Fruit fly (Drosophila melanogaster): ENCODE measurements around the gene Nmdmc.

Gene Nmdmc

DNA sequence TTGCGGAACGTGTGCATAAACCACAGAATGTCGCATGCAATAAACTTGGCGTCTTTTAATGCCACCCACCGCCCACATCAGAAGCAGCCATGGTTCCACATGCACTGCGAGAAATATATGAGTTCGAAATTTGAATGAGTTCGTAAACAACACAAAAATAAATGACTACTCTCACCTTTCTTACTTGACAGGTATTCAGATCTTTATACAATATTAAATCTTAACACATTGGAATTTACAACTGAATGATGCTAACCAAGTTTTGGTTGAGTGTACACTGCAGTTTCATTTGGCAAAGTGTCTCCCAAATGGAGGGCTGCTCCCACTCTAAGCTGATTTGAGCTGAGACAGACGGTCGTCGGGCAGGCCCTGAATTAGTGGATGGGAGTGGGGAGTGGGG lies 24.6 kb upstream of the Nmdmc start:
- TF ChIP-seq Drgx (GFP tag; IDR thresholded peaks at IDR 0.05) = peak; percentile 52; the same call in 1 of the 2 replicates
- TF ChIP-seq MBD-R2 (GFP tag; IDR thresholded peaks at IDR 0.05) = no peak
- 0 out of 2 replicates have a peak, but pooled peaks have one; percentile 12 for TF ChIP-seq CG31441 (GFP tag; IDR thresholded peaks at IDR 0.05)
- peak in 1 of 2 experiments; percentile 28 for TF ChIP-seq bsh (GFP tag; optimal IDR thresholded peaks at IDR 0.05)
- TF ChIP-seq Ets65A (GFP tag) = peak; percentile 81
- no peak for TF ChIP-seq bbx (GFP tag; IDR thresholded peaks at IDR 0.05; ENCODE audit: partially characterized antibody)
- peak; percentile 29 for TF ChIP-seq CG18599 (GFP tag; optimal IDR thresholded peaks at IDR 0.05)
- no peak for TF ChIP-seq Doc2 (GFP tag; IDR thresholded peaks at IDR 0.05)
- TF ChIP-seq CG10979 (tag; optimal IDR thresholded peaks at IDR 0.05) = peak; percentile 18
- TF ChIP-seq Blimp-1 (GFP tag; optimal IDR thresholded peaks at IDR 0.05) = peak; percentile 12
- no peak for TF ChIP-seq gcm2 (GFP tag; optimal IDR thresholded peaks at IDR 0.05)
- TF ChIP-seq ems (GFP tag; optimal IDR thresholded peaks at IDR 0.05) = peak; percentile 7
- no peak for TF ChIP-seq crc (GFP tag; optimal IDR thresholded peaks at IDR 0.05)
- TF ChIP-seq CG17385 (GFP tag; optimal IDR thresholded peaks at IDR 0.05) = no peak
- peak; percentile 20; the same call in 1 of the 2 replicates for TF ChIP-seq Xrp1 (GFP tag; IDR thresholded peaks at IDR 0.05)
- TF ChIP-seq sens (GFP tag) = peak; percentile 28
- peak; percentile 68 for TF ChIP-seq Med (GFP tag)

DNA sequence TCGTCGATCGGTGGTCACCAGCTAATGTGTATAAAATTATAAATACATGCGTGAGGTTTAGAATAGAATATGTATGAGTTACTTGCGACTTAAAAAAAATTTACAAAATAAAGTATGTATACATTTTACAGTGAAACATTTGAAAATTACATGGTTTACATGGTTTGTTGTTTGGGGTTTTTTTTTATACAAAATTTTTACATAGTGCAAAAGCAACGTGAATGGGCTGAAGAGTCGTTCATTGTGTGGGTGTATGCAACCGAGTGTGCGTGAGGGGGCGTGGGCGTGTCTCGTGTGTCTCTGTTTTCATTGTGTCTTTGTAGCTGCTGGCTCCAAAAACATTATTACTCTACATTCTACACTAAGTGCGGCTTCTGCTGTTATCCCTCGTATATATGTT lies 19.5 kb upstream of the Nmdmc start:
- TF ChIP-seq az2 (GFP tag; optimal IDR thresholded peaks at IDR 0.05) = no peak
- no peak for TF ChIP-seq CG17568 (GFP tag; optimal IDR thresholded peaks at IDR 0.05)
- no peak for TF ChIP-seq schlank (tag; optimal IDR thresholded peaks at IDR 0.05)
- peak; percentile 56; the same call in 1 of the 2 replicates for TF ChIP-seq amos (GFP tag; IDR thresholded peaks at IDR 0.05; ENCODE audit: partially characterized antibody)
- no peak for TF ChIP-seq CG9437 (GFP tag; optimal IDR thresholded peaks at IDR 0.05)
- TF ChIP-seq bbx (GFP tag; IDR thresholded peaks at IDR 0.05; ENCODE audit: partially characterized antibody) = no peak
- no peak for TF ChIP-seq CG32772 (GFP tag; IDR thresholded peaks at IDR 0.05)
- no peak for TF ChIP-seq Pdp1 (GFP tag; optimal IDR thresholded peaks at IDR 0.05)
- TF ChIP-seq Rx (GFP tag; IDR thresholded peaks at IDR 0.05) = no peak
- peak; percentile 52 for TF ChIP-seq Bgb (GFP tag; IDR thresholded peaks at IDR 0.05; ENCODE audit: partially characterized antibody)
- TF ChIP-seq CG8388 (GFP tag; optimal IDR thresholded peaks at IDR 0.05) = no peak
- no peak for TF ChIP-seq CG7372 (GFP tag; IDR thresholded peaks at IDR 0.05)
- no peak for TF ChIP-seq NC2β (GFP tag; optimal IDR thresholded peaks at IDR 0.05)
- TF ChIP-seq lola (GFP tag; optimal IDR thresholded peaks at IDR 0.05) = no peak
- TF ChIP-seq Spps (tag; optimal IDR thresholded peaks at IDR 0.05) = no peak
- TF ChIP-seq slbo (GFP tag; IDR thresholded peaks at IDR 0.05) = no peak
- TF ChIP-seq stwl (tag; optimal IDR thresholded peaks at IDR 0.05) = no peak
- TF ChIP-seq CG16813 (GFP tag; IDR thresholded peaks at IDR 0.05; ENCODE audit: partially characterized antibody) = peak; percentile 57
- no peak for TF ChIP-seq row (GFP tag; IDR thresholded peaks at IDR 0.05)
- no peak for TF ChIP-seq Trl (optimal IDR thresholded peaks at IDR 0.05)
- no peak for TF ChIP-seq Trl (GFP tag; optimal IDR thresholded peaks at IDR 0.05)
- no peak for TF ChIP-seq CG6689 (GFP tag; IDR thresholded peaks at IDR 0.05)
- no peak for TF ChIP-seq Gug (GFP tag; IDR thresholded peaks at IDR 0.05)
- no peak for TF ChIP-seq CG15479 (GFP tag; optimal IDR thresholded peaks at IDR 0.05)
- TF ChIP-seq CG8944 (GFP tag; optimal IDR thresholded peaks at IDR 0.05) = no peak
- no peak for TF ChIP-seq C15 (GFP tag; IDR thresholded peaks at IDR 0.05)
- no peak for TF ChIP-seq Sin3A (optimal IDR thresholded peaks at IDR 0.05)
- 0 out of 3 replicates have a peak, but pooled peaks have one; percentile 40 for TF ChIP-seq vnd (GFP tag; IDR thresholded peaks at IDR 0.05; ENCODE audit: partially characterized antibody)
- TF ChIP-seq abd-A (tag; optimal IDR thresholded peaks at IDR 0.05) = no peak
- no peak for TF ChIP-seq B-H1 (GFP tag; IDR thresholded peaks at IDR 0.05)
- no peak for TF ChIP-seq tin (GFP tag; optimal IDR thresholded peaks at IDR 0.05)
- no peak for TF ChIP-seq CG15601 (tag; optimal IDR thresholded peaks at IDR 0.05)
- peak; percentile 34; the same call in 1 of the 3 replicates for TF ChIP-seq CG2199 (GFP tag; IDR thresholded peaks at IDR 0.05)
- TF ChIP-seq CG6791 (GFP tag; IDR thresholded peaks at IDR 0.05; ENCODE audit: partially characterized antibody) = 0 out of 3 replicates have a peak, but pooled peaks have one; percentile 40
- TF ChIP-seq Poxn (GFP tag; IDR thresholded peaks at IDR 0.05) = no peak

Measured in whole organism, embryonic.